Fruit fly (Drosophila melanogaster) whole organism, embryonic: ENCODE measurements around the gene Notum.

Experiments
- CG10209 ChIP-seq: fragments of 200-800 bp; sonication (Bioruptor generic); optimal IDR thresholded peaks from 3 replicates; lab custom pipeline; 2017; ENCODE audit warnings: missing biosample characterization, mild to moderate bottlenecking, missing genetic modification characterization, missing genetic modification reagents
- CG10979 ChIP-seq: fragments of 200-800 bp; sonication (Bioruptor generic); optimal IDR thresholded peaks from 2 replicates; lab custom pipeline; 2018; ENCODE audit warnings: missing biosample characterization, mild to moderate bottlenecking, missing genetic modification characterization, moderate library complexity
- CG12769 ChIP-seq: fragments of 200-800 bp; sonication (Bioruptor generic); optimal IDR thresholded peaks from 2 replicates; lab custom pipeline; 2019; ENCODE audit warnings: missing biosample characterization, mild to moderate bottlenecking, missing genetic modification characterization, moderate library complexity
- CG1647 ChIP-seq: fragments of 200-800 bp; sonication (Bioruptor generic); optimal IDR thresholded peaks from 3 replicates; lab custom pipeline; 2016; ENCODE audit warnings: missing biosample characterization, missing genetic modification characterization
- CG16779 ChIP-seq: fragments of 200-800 bp; sonication (Bioruptor generic); IDR thresholded peaks from 2 replicates; pipeline ENCODE4 v1.3.6; 2022; ENCODE audit warnings: missing biosample characterization, missing genetic modification characterization
- CG18619 ChIP-seq: fragments of 200-800 bp; sonication (Bioruptor generic); optimal IDR thresholded peaks from 3 replicates; lab custom pipeline; 2017; ENCODE audit warnings: missing biosample characterization, mild to moderate bottlenecking, missing genetic modification characterization
- CG2199 ChIP-seq: fragments of 200-800 bp; sonication (Bioruptor generic); IDR thresholded peaks from 3 replicates; pipeline ENCODE4 v1.3.6; 2022; ENCODE audit warnings: missing biosample characterization, missing genetic modification characterization
- CG3163 ChIP-seq: fragments of 200-800 bp; sonication (Bioruptor generic); optimal IDR thresholded peaks from 3 replicates; lab custom pipeline; 2016; ENCODE audit warnings: missing biosample characterization, missing genetic modification characterization
- CG32767 ChIP-seq: fragments of 200-800 bp; sonication (Bioruptor generic); IDR thresholded peaks from 2 replicates; pipeline ENCODE4 v1.3.6; 2022; ENCODE audit warnings: missing biosample characterization, missing genetic modification characterization
- CG6175 ChIP-seq: fragments of 200-800 bp; sonication (Bioruptor generic); IDR thresholded peaks from 3 replicates; pipeline ENCODE4 v1.3.6; 2022; ENCODE audit warnings: missing biosample characterization, missing genetic modification characterization
- CG6654 ChIP-seq: fragments of 200-800 bp; sonication (Bioruptor generic); optimal IDR thresholded peaks from 2 replicates; lab custom pipeline; 2017; ENCODE audit warnings: missing biosample characterization, mild to moderate bottlenecking, missing genetic modification characterization
- CG7271 ChIP-seq: fragments of 200-800 bp; sonication (Bioruptor generic); optimal IDR thresholded peaks from 2 replicates; lab custom pipeline; 2018; ENCODE audit warnings: missing biosample characterization, mild to moderate bottlenecking, missing genetic modification characterization, moderate library complexity
- CG7786 ChIP-seq: fragments of 200-800 bp; sonication (Bioruptor generic); optimal IDR thresholded peaks from 2 replicates; lab custom pipeline; 2016; ENCODE audit warnings: missing biosample characterization, missing genetic modification characterization
- CG7928 ChIP-seq: fragments of 200-800 bp; sonication (Bioruptor generic); optimal IDR thresholded peaks from 2 replicates; lab custom pipeline; 2017; ENCODE audit warnings: missing biosample characterization, mild to moderate bottlenecking, missing genetic modification characterization
- CG7963 ChIP-seq: fragments of 200-800 bp; sonication (Bioruptor generic); IDR thresholded peaks from 3 replicates; pipeline ENCODE4 v1.3.6; 2022; ENCODE audit warnings: missing biosample characterization, missing genetic modification characterization; ENCODE audit not compliant: partially characterized antibody
- CG7987 ChIP-seq: fragments of 200-800 bp; sonication (Bioruptor generic); optimal IDR thresholded peaks from 2 replicates; lab custom pipeline; 2018; ENCODE audit warnings: missing biosample characterization, mild to moderate bottlenecking, missing genetic modification characterization, moderate library complexity
- CG8924 ChIP-seq: fragments of 200-800 bp; optimal IDR thresholded peaks from 3 replicates; lab custom pipeline; 2019; ENCODE audit warnings: missing biosample characterization, mild to moderate bottlenecking, missing genetic modification characterization, moderate library complexity
- CG8944 ChIP-seq: fragments of 200-800 bp; sonication (Bioruptor generic); optimal IDR thresholded peaks from 3 replicates; lab custom pipeline; 2016; ENCODE audit warnings: missing biosample characterization, missing genetic modification characterization
- CG9215 ChIP-seq: fragments of 200-800 bp; sonication (Bioruptor generic); IDR thresholded peaks from 2 replicates; pipeline ENCODE4 v1.3.6; 2022; ENCODE audit warnings: missing biosample characterization, missing genetic modification characterization
- CG9437 ChIP-seq: fragments of 200-800 bp; sonication (Bioruptor generic); optimal IDR thresholded peaks from 2 replicates; lab custom pipeline; 2018; ENCODE audit warnings: missing biosample characterization, mild to moderate bottlenecking, missing genetic modification characterization
- Dad ChIP-seq: fragments of 200-800 bp; sonication (Bioruptor generic); optimal IDR thresholded peaks from 3 replicates; lab custom pipeline; 2016; ENCODE audit warnings: missing biosample characterization, missing genetic modification characterization
- Doc2 ChIP-seq: fragments of 200-800 bp; sonication (Bioruptor generic); IDR thresholded peaks from 2 replicates; pipeline ENCODE4 v1.3.6; 2022; ENCODE audit warnings: missing biosample characterization, missing genetic modification characterization
- Dref ChIP-seq: fragments of 200-800 bp; sonication (Bioruptor generic); IDR thresholded peaks from 2 replicates; pipeline ENCODE4 v1.3.6; 2022; ENCODE audit warnings: missing biosample characterization, missing genetic modification characterization
- Elba2 ChIP-seq: fragments of 200-800 bp; sonication (Bioruptor generic); optimal IDR thresholded peaks from 3 replicates; lab custom pipeline; 2016; ENCODE audit warnings: missing biosample characterization, missing genetic modification characterization
- H15 ChIP-seq: fragments of 200-800 bp; sonication (Bioruptor generic); IDR thresholded peaks from 3 replicates; pipeline ENCODE4 v1.3.6; 2022; ENCODE audit warnings: missing biosample characterization, missing genetic modification characterization
- Lhr ChIP-seq: fragments of 200-800 bp; sonication (Bioruptor generic); optimal IDR thresholded peaks from 3 replicates; lab custom pipeline; 2017; ENCODE audit warnings: mild to moderate bottlenecking, missing biosample characterization, missing genetic modification reagents, missing genetic modification characterization
- MBD-R2 ChIP-seq: fragments of 200-800 bp; sonication (Bioruptor generic); IDR thresholded peaks from 2 replicates; pipeline ENCODE4 v1.3.6; 2022; ENCODE audit warnings: missing biosample characterization, missing genetic modification characterization
- MESR4 ChIP-seq: fragments of 200-800 bp; sonication (Bioruptor generic); optimal IDR thresholded peaks from 2 replicates; lab custom pipeline; 2018; ENCODE audit warnings: missing biosample characterization, mild to moderate bottlenecking, missing genetic modification characterization, moderate library complexity
- Nf-YB ChIP-seq: fragments of 200-800 bp; sonication (Bioruptor generic); optimal IDR thresholded peaks from 3 replicates; lab custom pipeline; 2019; ENCODE audit warnings: missing biosample characterization, mild to moderate bottlenecking, missing genetic modification characterization, moderate library complexity
- Ravus ChIP-seq: fragments of 200-800 bp; sonication (Bioruptor generic); IDR thresholded peaks from 2 replicates; pipeline ENCODE4 v1.3.6; 2022; ENCODE audit warnings: missing biosample characterization, missing genetic modification characterization
- ase ChIP-seq: fragments of 200-800 bp; sonication (Bioruptor generic); IDR thresholded peaks from 3 replicates; pipeline ENCODE4 v1.3.6; 2022; ENCODE audit warnings: missing biosample characterization, missing genetic modification characterization
- crol ChIP-seq: fragments of 200-800 bp; sonication (Bioruptor generic); IDR thresholded peaks from 2 replicates; pipeline ENCODE4 v1.3.6; 2022; ENCODE audit warnings: missing biosample characterization, missing genetic modification characterization
- crp ChIP-seq, 2 experiments: fragments of 200-800 bp; sonication (Bioruptor generic); optimal IDR thresholded peaks; 2 replicates in 1 of 2; 3 replicates in 1 of 2; lab custom pipeline; 2017; ENCODE audit warnings: missing biosample characterization in 2 of 2, missing genetic modification characterization in 2 of 2, mild to moderate bottlenecking in 1 of 2, moderate library complexity in 1 of 2
- dan ChIP-seq: fragments of 200-800 bp; sonication (Bioruptor generic); IDR thresholded peaks from 2 replicates; pipeline ENCODE4 v1.3.6; 2022; ENCODE audit warnings: missing biosample characterization, missing genetic modification characterization
- fd96Cb ChIP-seq: fragments of 200-800 bp; sonication (Bioruptor generic); optimal IDR thresholded peaks from 2 replicates; lab custom pipeline; 2018; ENCODE audit warnings: missing biosample characterization, mild to moderate bottlenecking, missing genetic modification characterization, moderate library complexity
- gcm ChIP-seq: fragments of 200-800 bp; sonication (Bioruptor generic); optimal IDR thresholded peaks from 2 replicates; lab custom pipeline; 2019; ENCODE audit warnings: missing biosample characterization, mild to moderate bottlenecking, missing genetic modification characterization, moderate library complexity
- grau ChIP-seq: fragments of 200-800 bp; optimal IDR thresholded peaks from 3 replicates; lab custom pipeline; 2019; ENCODE audit warnings: missing biosample characterization, mild to moderate bottlenecking, missing genetic modification characterization, moderate library complexity
- mirr ChIP-seq: fragments of 200-800 bp; sonication (Bioruptor generic); optimal IDR thresholded peaks from 3 replicates; lab custom pipeline; 2018; ENCODE audit warnings: missing biosample characterization, mild to moderate bottlenecking, missing genetic modification characterization
- odd ChIP-seq: fragments of 200-800 bp; sonication (Bioruptor generic); optimal IDR thresholded peaks from 2 replicates; lab custom pipeline; 2017; ENCODE audit warnings: missing biosample characterization, mild to moderate bottlenecking, missing genetic modification characterization
- onecut ChIP-seq: fragments of 200-800 bp; sonication (Bioruptor generic); IDR thresholded peaks from 2 replicates; pipeline ENCODE4 v1.3.6; 2022; ENCODE audit warnings: missing biosample characterization, missing genetic modification characterization
- pho ChIP-seq: fragments of 200-800 bp; sonication (Bioruptor generic); optimal IDR thresholded peaks from 2 replicates; lab custom pipeline; 2016; ENCODE audit warnings: missing biosample characterization, missing genetic modification characterization
- pita ChIP-seq: fragments of 200-800 bp; sonication (Bioruptor generic); optimal IDR thresholded peaks from 2 replicates; lab custom pipeline; 2017; ENCODE audit warnings: missing biosample characterization, mild to moderate bottlenecking, missing genetic modification characterization
- pnt ChIP-seq: fragments of 200-800 bp; sonication (Bioruptor generic); optimal IDR thresholded peaks from 3 replicates; lab custom pipeline; 2016; ENCODE audit warnings: missing biosample characterization, missing genetic modification characterization
- pzg ChIP-seq: fragments of 200-800 bp; sonication (Bioruptor generic); optimal IDR thresholded peaks from 3 replicates; lab custom pipeline; 2018; ENCODE audit warnings: missing biosample characterization, mild to moderate bottlenecking, missing genetic modification characterization, moderate library complexity
- sob ChIP-seq: fragments of 200-800 bp; sonication (Bioruptor generic); IDR thresholded peaks from 2 replicates; pipeline ENCODE4 v1.3.6; 2022; ENCODE audit warnings: missing biosample characterization, missing genetic modification characterization
- sug ChIP-seq: fragments of 200-800 bp; optimal IDR thresholded peaks from 2 replicates; lab custom pipeline; 2019; ENCODE audit warnings: missing biosample characterization, mild to moderate bottlenecking, missing genetic modification characterization, moderate library complexity
- tll ChIP-seq, 2 experiments: fragments of 200-800 bp in 1 of 2; fragments of >200 bp in 1 of 2; sonication (Bioruptor generic) in 1 of 2; optimal IDR thresholded peaks; 2 replicates each; lab custom pipeline; 2017 to 2019; ENCODE audit warnings: missing biosample characterization in 2 of 2, missing genetic modification characterization in 2 of 2, mild to moderate bottlenecking in 1 of 2, moderate library complexity in 1 of 2
- usp ChIP-seq: fragments of >200 bp; optimal IDR thresholded peaks from 2 replicates; lab custom pipeline; 2017; ENCODE audit warnings: missing biosample characterization, missing genetic modification characterization
- vfl ChIP-seq: fragments of 200-800 bp; sonication (Bioruptor generic); optimal IDR thresholded peaks from 2 replicates; lab custom pipeline; 2016; ENCODE audit warnings: missing biosample characterization, missing genetic modification characterization
- z ChIP-seq: fragments of 200-800 bp; sonication (Bioruptor generic); IDR thresholded peaks from 3 replicates; pipeline ENCODE4 v1.3.6; 2022; ENCODE audit warnings: missing biosample characterization, missing genetic modification characterization
- zfh1 ChIP-seq: fragments of 200-800 bp; sonication (Bioruptor generic); IDR thresholded peaks from 3 replicates; pipeline ENCODE4 v1.3.6; 2022; ENCODE audit warnings: missing biosample characterization, missing genetic modification characterization

Gene Notum

DNA sequence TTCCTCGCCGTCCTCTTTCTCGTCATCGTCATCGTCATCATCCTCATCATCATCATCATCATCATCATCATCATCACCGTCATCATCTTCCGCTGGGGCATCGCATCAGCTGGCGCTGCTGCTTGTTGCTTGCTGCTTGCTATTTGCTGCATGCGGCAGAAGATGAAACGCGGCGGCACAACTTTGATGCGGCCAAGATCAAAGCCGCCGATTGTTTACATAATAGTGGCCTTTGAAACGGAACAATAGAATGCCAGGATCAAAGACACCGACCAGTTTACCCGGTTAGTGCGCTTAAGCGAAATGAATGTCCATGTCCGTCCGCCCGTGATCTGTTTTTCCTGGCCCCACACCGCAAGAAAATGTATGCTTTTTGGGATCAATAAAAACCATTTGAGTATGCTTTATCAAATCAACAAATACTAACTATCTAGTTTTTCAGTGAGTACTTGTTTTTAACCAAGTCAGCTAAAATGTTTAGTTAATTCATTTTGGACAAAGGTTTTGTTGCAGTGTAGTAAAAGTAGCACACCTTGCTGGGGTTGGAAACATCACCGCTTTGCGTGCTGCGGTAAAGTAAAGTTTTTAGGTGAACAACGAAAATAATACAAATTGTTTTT is 2.1 kb upstream of the Notum start (continued):
- no peak for TF ChIP-seq CG32767 (GFP tag; lab: Robert Waterston, UW)
- TF ChIP-seq odd (GFP tag; lab: Kevin White, UChicago) = no peak
- TF ChIP-seq crol (GFP tag; lab: Robert Waterston, UW) = no peak
- TF ChIP-seq Dad (GFP tag; lab: Kevin White, UChicago) = peak; percentile 13
- TF ChIP-seq CG6654 (GFP tag; lab: Kevin White, UChicago) = no peak
- TF ChIP-seq CG10979 (tag; lab: Kevin White, UChicago) = peak; percentile 84
- no peak for TF ChIP-seq sob (GFP tag; lab: Robert Waterston, UW)
- TF ChIP-seq sug = no peak
- no peak for TF ChIP-seq pho (GFP tag; lab: Kevin White, UChicago)
- no peak for TF ChIP-seq CG6175 (GFP tag; lab: Robert Waterston, UW)
- peak; percentile 42 for TF ChIP-seq CG10209 (GFP tag; lab: Kevin White, UChicago)
- TF ChIP-seq CG8924 = peak; percentile 73
- TF ChIP-seq MESR4 (GFP tag; lab: Kevin White, UChicago) = no peak
- TF ChIP-seq crp (GFP tag; optimal IDR thresholded peaks at IDR 0.05; lab: Kevin White, UChicago) = no peak
- no peak for TF ChIP-seq Lhr
- peak; percentile 4 for TF ChIP-seq CG7271
- no peak for TF ChIP-seq CG7928 (GFP tag; lab: Kevin White, UChicago)
- peak; percentile 46 for TF ChIP-seq CG8944 (GFP tag; lab: Kevin White, UChicago)
- no peak for TF ChIP-seq CG2199
- TF ChIP-seq CG9215 (GFP tag; lab: Robert Waterston, UW) = no peak
- peak in 1 of 2 experiments; percentile 31 for TF ChIP-seq tll (GFP tag; optimal IDR thresholded peaks at IDR 0.05; lab: Kevin White, UChicago)
- no peak for TF ChIP-seq usp (GFP tag; lab: Kevin White, UChicago)
- TF ChIP-seq pita (GFP tag; lab: Kevin White, UChicago) = no peak
- peak; percentile 67 for TF ChIP-seq pnt (GFP tag; lab: Kevin White, UChicago)
- TF ChIP-seq Ravus (GFP tag; lab: Robert Waterston, UW) = no peak
- peak; percentile 12 for TF ChIP-seq CG18619 (GFP tag; lab: Kevin White, UChicago)
- peak; percentile 33; the same call in 1 of the 3 replicates for TF ChIP-seq ase (GFP tag; lab: Robert Waterston, UW)
- peak; percentile 50 for TF ChIP-seq gcm (GFP tag; lab: Kevin White, UChicago)
- no peak for TF ChIP-seq mirr (GFP tag; lab: Kevin White, UChicago)
- no peak for TF ChIP-seq Dref
- no peak for TF ChIP-seq MBD-R2 (GFP tag; lab: Robert Waterston, UW)
- TF ChIP-seq dan = peak; percentile 55; the same call in 1 of the 2 replicates
- TF ChIP-seq CG7786 (GFP tag; lab: Kevin White, UChicago) = peak; percentile 33
- TF ChIP-seq CG7963 (GFP tag; lab: Robert Waterston, UW) = no peak
- TF ChIP-seq CG1647 = no peak
- TF ChIP-seq fd96Cb = peak; percentile 74
- TF ChIP-seq pzg (GFP tag; lab: Kevin White, UChicago) = no peak
- TF ChIP-seq onecut (GFP tag; lab: Robert Waterston, UW) = peak; percentile 27; the same call in 1 of the 2 replicates
- no peak for TF ChIP-seq Doc2 (GFP tag; lab: Robert Waterston, UW)
- TF ChIP-seq grau (tag; lab: Kevin White, UChicago) = peak; percentile 51
- TF ChIP-seq CG9437 (GFP tag; lab: Kevin White, UChicago) = no peak
- no peak for TF ChIP-seq z (GFP tag; lab: Robert Waterston, UW)
- TF ChIP-seq vfl (GFP tag; lab: Kevin White, UChicago) = no peak
- no peak for TF ChIP-seq CG16779 (GFP tag; lab: Robert Waterston, UW)
- TF ChIP-seq Elba2 (GFP tag; lab: Kevin White, UChicago) = peak; percentile 32
- TF ChIP-seq CG3163 (GFP tag; lab: Kevin White, UChicago) = peak; percentile 28
- TF ChIP-seq CG12769 (tag; lab: Kevin White, UChicago) = peak; percentile 17
- no peak for TF ChIP-seq H15
- TF ChIP-seq CG7987 (GFP tag; lab: Kevin White, UChicago) = no peak
- TF ChIP-seq zfh1 (GFP tag; lab: Robert Waterston, UW) = peak; percentile 71
- peak; percentile 12 for TF ChIP-seq Nf-YB (GFP tag; lab: Kevin White, UChicago)
